ENCODE assay signal across 4 worm cellular contexts in the genomic region with DNA sequence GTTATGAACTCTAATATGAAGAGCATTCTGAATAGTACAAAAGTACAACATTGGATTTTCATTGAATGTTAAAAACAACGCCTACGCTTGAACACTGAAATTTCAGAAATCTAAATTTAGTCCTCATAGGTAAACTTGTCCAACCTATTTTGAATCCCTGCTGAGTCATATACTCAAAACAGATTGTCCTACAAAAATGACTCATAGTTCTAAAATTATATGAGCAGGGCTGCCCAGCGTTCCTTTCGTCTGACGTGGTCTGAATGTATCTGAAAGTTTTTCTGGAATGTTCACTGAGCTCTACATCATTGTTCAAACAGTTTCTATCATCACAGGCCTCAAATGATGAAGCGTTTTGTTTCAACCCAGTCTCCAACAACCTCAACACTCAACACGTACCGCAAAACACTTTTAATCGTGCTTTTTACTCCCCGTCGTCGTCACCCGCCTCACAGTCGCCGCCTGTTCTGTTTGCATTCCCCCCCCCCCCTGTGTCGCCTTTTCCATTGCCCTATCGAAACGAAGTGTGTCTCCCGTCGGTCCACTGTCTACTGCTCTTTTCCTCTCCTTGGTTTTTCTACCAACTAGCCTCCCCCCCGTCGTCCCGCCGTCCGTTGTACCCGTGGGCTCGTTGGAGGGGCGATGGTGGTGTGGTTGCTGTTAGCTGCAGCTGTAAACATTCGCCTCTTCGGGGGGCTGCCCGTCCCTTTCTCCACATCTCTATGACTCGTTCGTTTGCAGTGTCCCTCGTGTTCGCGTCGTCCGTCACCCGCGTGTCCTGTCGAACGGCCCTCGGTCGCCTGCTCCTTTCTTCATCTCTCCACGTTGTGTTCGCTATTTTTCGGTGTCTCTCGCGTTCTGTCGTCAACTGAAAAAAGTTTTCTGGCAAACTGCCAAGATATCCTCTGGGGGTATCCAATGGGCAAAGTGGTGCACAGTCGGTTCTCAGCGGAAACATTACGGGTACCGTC.
TF ChIP-seq lines count a peak whose summit lies in the region.

No protein-coding gene starts in this region.

TF ChIP-seq in whole organism, L1 larva, 84 proteins besides CTCF, POLR2A, EP300 and RAD21 (continued from another document and continues in another):
- TF ChIP-seq lsy-2 (tag; optimal IDR thresholded peaks at IDR 0.05; lab: Kevin White, UChicago): peak in 1 of 2 experiments; percentile 4
- no peak for TF ChIP-seq lin-35 (GFP tag; optimal IDR thresholded peaks at IDR 0.05; lab: Kevin White, UChicago)
- TF ChIP-seq mab-9 (GFP tag; IDR thresholded peaks at IDR 0.05; lab: Robert Waterston, UW): no peak
- TF ChIP-seq grh-1 (GFP tag; IDR thresholded peaks at IDR 0.05; lab: Robert Waterston, UW): 0 out of 2 replicates have a peak, but pooled peaks have one; percentile 4
- no peak for TF ChIP-seq nhr-76 (tag; optimal IDR thresholded peaks at IDR 0.05; lab: Kevin White, UChicago)
- TF ChIP-seq nhr-71 (tag; optimal IDR thresholded peaks at IDR 0.05; lab: Kevin White, UChicago): peak; percentile 57
- TF ChIP-seq nhr-28 (tag; optimal IDR thresholded peaks at IDR 0.05; lab: Kevin White, UChicago): no peak
- no peak for TF ChIP-seq fkh-4 (tag; optimal IDR thresholded peaks at IDR 0.05; lab: Kevin White, UChicago; ENCODE audit: borderline replicate concordance)
- TF ChIP-seq nhr-12 (tag; optimal IDR thresholded peaks at IDR 0.05; lab: Kevin White, UChicago): no peak
- no peak for TF ChIP-seq hpl-2 (GFP tag; optimal IDR thresholded peaks at IDR 0.05; lab: Kevin White, UChicago)
- TF ChIP-seq fkh-8 (tag; optimal IDR thresholded peaks at IDR 0.05; lab: Kevin White, UChicago): peak; percentile 37
- no peak for TF ChIP-seq fos-1 (tag; optimal IDR thresholded peaks at IDR 0.05; lab: Kevin White, UChicago)
- no peak for TF ChIP-seq ces-1 (GFP tag; optimal IDR thresholded peaks at IDR 0.05; lab: Kevin White, UChicago)
- TF ChIP-seq elt-3 (tag; optimal IDR thresholded peaks at IDR 0.05; lab: Kevin White, UChicago): no peak
- TF ChIP-seq nhr-85 (tag; lab: Kevin White, UChicago): peak; percentile 83
- TF ChIP-seq C04F5.9 (tag; optimal IDR thresholded peaks at IDR 0.05; lab: Kevin White, UChicago): no peak
- no peak for TF ChIP-seq F16B12.6 (tag; optimal IDR thresholded peaks at IDR 0.05; lab: Kevin White, UChicago)
- peak; percentile 1 for TF ChIP-seq nhr-47 (tag; optimal IDR thresholded peaks at IDR 0.05; lab: Kevin White, UChicago)
- TF ChIP-seq hlh-17 (GFP tag; optimal IDR thresholded peaks at IDR 0.05; lab: Kevin White, UChicago; ENCODE audit: borderline replicate concordance): peak; percentile 45
- peak; percentile 53 for TF ChIP-seq sup-37 (GFP tag; optimal IDR thresholded peaks at IDR 0.05; lab: Kevin White, UChicago)
- no peak for TF ChIP-seq egl-27 (tag; optimal IDR thresholded peaks at IDR 0.05; lab: Kevin White, UChicago)
- TF ChIP-seq lir-3 (tag; optimal IDR thresholded peaks at IDR 0.05; lab: Kevin White, UChicago; ENCODE audit: poor library complexity): no peak
- TF ChIP-seq nhr-84 (tag; optimal IDR thresholded peaks at IDR 0.05; lab: Kevin White, UChicago): no peak
- no peak for TF ChIP-seq Y116A8C.19 (tag; optimal IDR thresholded peaks at IDR 0.05; lab: Kevin White, UChicago; ENCODE audit: borderline replicate concordance)
- TF ChIP-seq hlh-4 (tag; optimal IDR thresholded peaks at IDR 0.05; lab: Kevin White, UChicago): no peak
- no peak for TF ChIP-seq unc-130 (tag; optimal IDR thresholded peaks at IDR 0.05; lab: Kevin White, UChicago)
- TF ChIP-seq tlp-1 (tag; optimal IDR thresholded peaks at IDR 0.05; lab: Kevin White, UChicago): no peak
- TF ChIP-seq sptf-1 (tag; optimal IDR thresholded peaks at IDR 0.05; lab: Kevin White, UChicago): no peak
- peak; percentile 5 for TF ChIP-seq ztf-4 (tag; optimal IDR thresholded peaks at IDR 0.05; lab: Kevin White, UChicago)
- peak; percentile 2 for TF ChIP-seq aly-2 (tag; optimal IDR thresholded peaks at IDR 0.05; lab: Kevin White, UChicago)

TF ChIP-seq in whole organism, L3 larva, 47 proteins besides CTCF, POLR2A, EP300 and RAD21 (continued from another document):
- TF ChIP-seq elt-2 (tag; optimal IDR thresholded peaks at IDR 0.05; lab: Kevin White, UChicago) (peak; percentile 78), unc-62 (GFP tag; optimal IDR thresholded peaks at IDR 0.05; lab: Kevin White, UChicago) (peak; percentile 70), ceh-16 (tag; optimal IDR thresholded peaks at IDR 0.05; lab: Kevin White, UChicago) (no peak), pha-4 (tag; optimal IDR thresholded peaks at IDR 0.05; lab: Kevin White, UChicago) (peak; percentile 89), lin-15B (tag; optimal IDR thresholded peaks at IDR 0.05; lab: Kevin White, UChicago) (no peak), lsy-12 (tag; optimal IDR thresholded peaks at IDR 0.05; lab: Kevin White, UChicago) (peak; percentile 22), unc-39 (tag; optimal IDR thresholded peaks at IDR 0.05; lab: Kevin White, UChicago) (no peak), fkh-10 (GFP tag; optimal IDR thresholded peaks at IDR 0.05; lab: Kevin White, UChicago) (peak; percentile 11), elt-1 (tag; optimal IDR thresholded peaks at IDR 0.05; lab: Kevin White, UChicago) (no peak), nhr-76 (tag; optimal IDR thresholded peaks at IDR 0.05; lab: Kevin White, UChicago) (no peak), nhr-12 (tag; optimal IDR thresholded peaks at IDR 0.05; lab: Kevin White, UChicago) (no peak), skn-1 (tag; optimal IDR thresholded peaks at IDR 0.05; lab: Kevin White, UChicago) (peak; percentile 38), ztf-4 (tag; optimal IDR thresholded peaks at IDR 0.05; lab: Kevin White, UChicago) (no peak), nfya-1 (tag; optimal IDR thresholded peaks at IDR 0.05; lab: Kevin White, UChicago; ENCODE audit: insufficient read depth) (peak; percentile 69), ztf-11 (tag; optimal IDR thresholded peaks at IDR 0.05; lab: Kevin White, UChicago) (no peak), daf-12 (tag; optimal IDR thresholded peaks at IDR 0.05; lab: Kevin White, UChicago) (no peak), hmg-11 (tag; optimal IDR thresholded peaks at IDR 0.05; lab: Kevin White, UChicago) (peak; percentile 31), zag-1 (tag; optimal IDR thresholded peaks at IDR 0.05; lab: Kevin White, UChicago) (no peak), nhr-237 (tag; optimal IDR thresholded peaks at IDR 0.05; lab: Kevin White, UChicago) (no peak)

TF ChIP-seq in whole organism, early embryonic, 17 proteins besides CTCF, POLR2A, EP300 and RAD21 (continued from another document):
- peak; percentile 44; the same call in 1 of the 2 replicates for TF ChIP-seq pes-1 (GFP tag; IDR thresholded peaks at IDR 0.05; lab: Robert Waterston, UW)

TF ChIP-seq in whole organism, young adult, 124 proteins besides CTCF, POLR2A, EP300 and RAD21 (continued from another document and continues in another):
- no peak for TF ChIP-seq unc-130 (GFP tag; optimal IDR thresholded peaks at IDR 0.05; lab: Kevin White, UChicago)
- no peak for TF ChIP-seq snpc-1.1 (tag; optimal IDR thresholded peaks at IDR 0.05; lab: Kevin White, UChicago; ENCODE audit: insufficient read depth)
- TF ChIP-seq ztf-18 (tag; optimal IDR thresholded peaks at IDR 0.05; lab: Kevin White, UChicago): peak; percentile 45
- TF ChIP-seq ceh-79 (tag; optimal IDR thresholded peaks at IDR 0.05; lab: Kevin White, UChicago): no peak
- no peak for TF ChIP-seq snpc-3.4 (tag; optimal IDR thresholded peaks at IDR 0.05; lab: Kevin White, UChicago)
- TF ChIP-seq hlh-12 (tag; optimal IDR thresholded peaks at IDR 0.05; lab: Kevin White, UChicago): no peak
- no peak for TF ChIP-seq egl-18 (GFP tag; IDR thresholded peaks at IDR 0.05; lab: Robert Waterston, UW)
- TF ChIP-seq fkh-3 (tag; optimal IDR thresholded peaks at IDR 0.05; lab: Kevin White, UChicago): no peak
- peak; percentile 13 for TF ChIP-seq nhr-90 (tag; optimal IDR thresholded peaks at IDR 0.05; lab: Kevin White, UChicago)
- TF ChIP-seq dpff-1 (tag; optimal IDR thresholded peaks at IDR 0.05; lab: Kevin White, UChicago): no peak
- no peak for TF ChIP-seq snpc-4 (GFP tag; optimal IDR thresholded peaks at IDR 0.05; lab: Kevin White, UChicago)
- peak in 3 of 4 experiments; percentile 9 to 42 (median 10) for TF ChIP-seq snpc-4 (tag; optimal IDR thresholded peaks at IDR 0.05; lab: Kevin White, UChicago)
- no peak for TF ChIP-seq B0261.1 (tag; optimal IDR thresholded peaks at IDR 0.05; lab: Kevin White, UChicago)
- TF ChIP-seq zim-3 (tag; optimal IDR thresholded peaks at IDR 0.05; lab: Kevin White, UChicago): peak; percentile 55
- no peak for TF ChIP-seq ccch-3 (GFP tag; optimal IDR thresholded peaks at IDR 0.05; lab: Kevin White, UChicago)
- peak; percentile 78; the same call in 1 of the 2 replicates for TF ChIP-seq nfyb-1 (GFP tag; IDR thresholded peaks at IDR 0.05; lab: Robert Waterston, UW)
- no peak for TF ChIP-seq athp-1 (tag; optimal IDR thresholded peaks at IDR 0.05; lab: Kevin White, UChicago)
- TF ChIP-seq ekl-4 (GFP tag; IDR thresholded peaks at IDR 0.05; lab: Robert Waterston, UW): peak; percentile 44
- peak; percentile 92 for TF ChIP-seq ama-1 (optimal IDR thresholded peaks at IDR 0.05; lab: Kevin White, UChicago)
- no peak for TF ChIP-seq ama-1 (GFP tag; optimal IDR thresholded peaks at IDR 0.05; lab: Kevin White, UChicago)
- peak; percentile 16 for TF ChIP-seq madf-10 (tag; optimal IDR thresholded peaks at IDR 0.05; lab: Kevin White, UChicago)
- TF ChIP-seq chd-7 (tag; optimal IDR thresholded peaks at IDR 0.05; lab: Kevin White, UChicago): peak; percentile 47
- no peak for TF ChIP-seq ceh-58 (GFP tag; IDR thresholded peaks at IDR 0.05; lab: Robert Waterston, UW)
- no peak for TF ChIP-seq Y53F4B.3 (GFP tag; IDR thresholded peaks at IDR 0.05; lab: Robert Waterston, UW)
- no peak; the same call in 1 of the 2 replicates for TF ChIP-seq Y56A3A.18 (GFP tag; IDR thresholded peaks at IDR 0.05; lab: Robert Waterston, UW)
- no peak for TF ChIP-seq nfya-1 (tag; optimal IDR thresholded peaks at IDR 0.05; lab: Kevin White, UChicago; ENCODE audit: borderline replicate concordance, insufficient read depth)
- no peak for TF ChIP-seq F57A8.1 (GFP tag; optimal IDR thresholded peaks at IDR 0.05; lab: Kevin White, UChicago)
- peak; percentile 1 for TF ChIP-seq pha-4 (tag; optimal IDR thresholded peaks at IDR 0.05; lab: Kevin White, UChicago)
- TF ChIP-seq rpc-1 (optimal IDR thresholded peaks at IDR 0.05; lab: Kevin White, UChicago): no peak
- TF ChIP-seq rpc-1 (tag; optimal IDR thresholded peaks at IDR 0.05; lab: Kevin White, UChicago): no peak
- peak; percentile 2 for TF ChIP-seq T07F8.4 (tag; optimal IDR thresholded peaks at IDR 0.05; lab: Kevin White, UChicago)
- TF ChIP-seq ztf-3 (GFP tag; optimal IDR thresholded peaks at IDR 0.05; lab: Kevin White, UChicago): no peak
- TF ChIP-seq hlh-26 (GFP tag; conservative IDR thresholded peaks at IDR 0.05; lab: Robert Waterston, UW): no peak
- TF ChIP-seq nhr-27 (tag; optimal IDR thresholded peaks at IDR 0.05; lab: Kevin White, UChicago): no peak
- TF ChIP-seq hrde-1 (tag; optimal IDR thresholded peaks at IDR 0.05; lab: Kevin White, UChicago; ENCODE audit: borderline replicate concordance): no peak
- TF ChIP-seq zfh-2 (GFP tag; conservative IDR thresholded peaks at IDR 0.05; lab: Robert Waterston, UW): peak; percentile 99
- peak; percentile 90 for TF ChIP-seq egrh-3 (GFP tag; IDR thresholded peaks at IDR 0.05; lab: Robert Waterston, UW)
- peak; percentile 71 for TF ChIP-seq atf-7 (tag; optimal IDR thresholded peaks at IDR 0.05; lab: Kevin White, UChicago)
- TF ChIP-seq K12H6.12 (tag; optimal IDR thresholded peaks at IDR 0.05; lab: Kevin White, UChicago): peak; percentile 46
- TF ChIP-seq madf-6 (GFP tag; IDR thresholded peaks at IDR 0.05; lab: Robert Waterston, UW): no peak
- TF ChIP-seq ztf-6 (GFP tag; IDR thresholded peaks at IDR 0.05; lab: Robert Waterston, UW): no peak
- no peak for TF ChIP-seq lsl-1 (GFP tag; optimal IDR thresholded peaks at IDR 0.05; lab: Kevin White, UChicago)
- peak; percentile 15 for TF ChIP-seq somi-1 (GFP tag; optimal IDR thresholded peaks at IDR 0.05; lab: Kevin White, UChicago)
- TF ChIP-seq B0035.1 (tag; optimal IDR thresholded peaks at IDR 0.05; lab: Kevin White, UChicago): no peak
- peak; percentile 12 for TF ChIP-seq ztf-26 (tag; optimal IDR thresholded peaks at IDR 0.05; lab: Kevin White, UChicago)
- 0 out of 2 replicates have a peak, but pooled peaks have one; percentile 47 for TF ChIP-seq madf-3 (GFP tag; IDR thresholded peaks at IDR 0.05; lab: Robert Waterston, UW)
- no peak for TF ChIP-seq F22D6.2 (tag; optimal IDR thresholded peaks at IDR 0.05; lab: Kevin White, UChicago)
- no peak for TF ChIP-seq mes-4 (tag; optimal IDR thresholded peaks at IDR 0.05; lab: Kevin White, UChicago)
- peak; percentile 61 for TF ChIP-seq attf-5 (GFP tag; optimal IDR thresholded peaks at IDR 0.05; lab: Kevin White, UChicago)
- TF ChIP-seq F23B12.7 (tag; optimal IDR thresholded peaks at IDR 0.05; lab: Kevin White, UChicago; ENCODE audit: insufficient read depth): peak; percentile 18
- no peak for TF ChIP-seq tlf-1 (GFP tag; optimal IDR thresholded peaks at IDR 0.05; lab: Kevin White, UChicago)
- TF ChIP-seq F10E7.11 (tag; optimal IDR thresholded peaks at IDR 0.05; lab: Kevin White, UChicago): no peak
- peak; percentile 2 for TF ChIP-seq ZK185.1 (tag; optimal IDR thresholded peaks at IDR 0.05; lab: Kevin White, UChicago; ENCODE audit: poor library complexity, severe bottlenecking)
- peak; percentile 83 for TF ChIP-seq dox-1 (GFP tag; IDR thresholded peaks at IDR 0.05; lab: Robert Waterston, UW)
- TF ChIP-seq B0336.3 (GFP tag; IDR thresholded peaks at IDR 0.05; lab: Robert Waterston, UW): peak; percentile 80; the same call in 1 of the 2 replicates
- peak; percentile 50; the same call in 1 of the 2 replicates for TF ChIP-seq hmg-1.2 (GFP tag; IDR thresholded peaks at IDR 0.05; lab: Robert Waterston, UW)
- TF ChIP-seq ceh-100 (GFP tag; IDR thresholded peaks at IDR 0.05; lab: Robert Waterston, UW): no peak
- TF ChIP-seq ztf-25 (GFP tag; IDR thresholded peaks at IDR 0.05; lab: Robert Waterston, UW): no peak
- TF ChIP-seq aptf-3 (GFP tag; IDR thresholded peaks at IDR 0.05; lab: Robert Waterston, UW): 0 out of 2 replicates have a peak, but pooled peaks have one; percentile 34
- no peak for TF ChIP-seq ceh-40 (GFP tag; IDR thresholded peaks at IDR 0.05; lab: Robert Waterston, UW)
- no peak for TF ChIP-seq sea-2 (GFP tag; IDR thresholded peaks at IDR 0.05; lab: Robert Waterston, UW)
- no peak for TF ChIP-seq ztf-28 (GFP tag; IDR thresholded peaks at IDR 0.05; lab: Robert Waterston, UW)
- TF ChIP-seq xnd-1 (tag; optimal IDR thresholded peaks at IDR 0.05; lab: Kevin White, UChicago): no peak
- TF ChIP-seq Y53G8AR.9 (GFP tag; conservative IDR thresholded peaks at IDR 0.05; lab: Robert Waterston, UW): 0 out of 2 replicates have a peak, but pooled peaks have one; percentile 14
- peak; percentile 29 for TF ChIP-seq repo-1 (tag; optimal IDR thresholded peaks at IDR 0.05; lab: Kevin White, UChicago)
- no peak; the same call in 1 of the 2 replicates for TF ChIP-seq cebp-2 (GFP tag; IDR thresholded peaks at IDR 0.05; lab: Robert Waterston, UW)
- no peak for TF ChIP-seq sdz-38 (tag; optimal IDR thresholded peaks at IDR 0.05; lab: Kevin White, UChicago)
- peak; percentile 60 for TF ChIP-seq lin-40 (tag; optimal IDR thresholded peaks at IDR 0.05; lab: Kevin White, UChicago)
- no peak for TF ChIP-seq D2030.7 (GFP tag; IDR thresholded peaks at IDR 0.05; lab: Robert Waterston, UW)
- TF ChIP-seq F39B2.1 (GFP tag; IDR thresholded peaks at IDR 0.05; lab: Robert Waterston, UW): no peak
- TF ChIP-seq nfya-2 (GFP tag; IDR thresholded peaks at IDR 0.05; lab: Robert Waterston, UW): no peak
- no peak for TF ChIP-seq let-607 (tag; optimal IDR thresholded peaks at IDR 0.05; lab: Kevin White, UChicago)
- no peak for TF ChIP-seq hsf-1 (GFP tag; IDR thresholded peaks at IDR 0.05; lab: Robert Waterston, UW)
- no peak for TF ChIP-seq him-1 (tag; optimal IDR thresholded peaks at IDR 0.05; lab: Kevin White, UChicago)
- TF ChIP-seq Y67H2A.10 (GFP tag; conservative IDR thresholded peaks at IDR 0.05; lab: Robert Waterston, UW): no peak
- no peak for TF ChIP-seq lin-54 (GFP tag; optimal IDR thresholded peaks at IDR 0.05; lab: Kevin White, UChicago)
